Worm (Caenorhabditis elegans) whole organism, L3 larva: Measurements from ENCODE around the gene C13G5.2.
A peak's percentile ranks its signal among the peaks of the same experiment; 100 is the strongest.

ENCODE experiments used
- ZK546.5 ChIP-seq: sonication (generic microtip); optimal IDR thresholded peaks from 2 replicates; lab custom pipeline; 2017; ENCODE audit warnings: missing biosample characterization, missing genetic modification characterization
- ama-1 ChIP-seq: fragments of 150-350 bp; optimal IDR thresholded peaks from 2 replicates; lab custom pipeline; 2018
- ceh-16 ChIP-seq: sonication (generic microtip); optimal IDR thresholded peaks from 2 replicates; lab custom pipeline; 2017; ENCODE audit warnings: missing biosample characterization, missing genetic modification characterization
- ceh-82 ChIP-seq: fragments of 150-350 bp; optimal IDR thresholded peaks from 2 replicates; lab custom pipeline; 2014; ENCODE audit warnings: missing biosample characterization, missing genetic modification characterization
- daf-12 ChIP-seq: fragments of 150-350 bp; optimal IDR thresholded peaks from 2 replicates; lab custom pipeline; 2014; ENCODE audit warnings: missing biosample characterization, missing genetic modification reagents, missing genetic modification characterization
- egl-27 ChIP-seq: sonication (generic microtip); optimal IDR thresholded peaks from 4 replicates; lab custom pipeline; 2017; ENCODE audit warnings: missing biosample characterization, missing genetic modification reagents, missing genetic modification characterization
- egl-5 ChIP-seq: fragments of 150-350 bp; optimal IDR thresholded peaks from 2 replicates; lab custom pipeline; 2017; ENCODE audit warnings: missing biosample characterization, missing genetic modification reagents, missing genetic modification characterization, inconsistent platforms
- elt-1 ChIP-seq: fragments of 150-350 bp; optimal IDR thresholded peaks from 2 replicates; lab custom pipeline; 2014; ENCODE audit warnings: missing biosample characterization, missing genetic modification characterization
- eor-1 ChIP-seq, 2 experiments: fragments of 150-350 bp; optimal IDR thresholded peaks; 2 replicates each; lab custom pipeline; 2014 to 2018; ENCODE audit warnings: missing biosample characterization in 2 of 2, missing genetic modification characterization in 2 of 2
- fkh-2 ChIP-seq: fragments of 150-350 bp; optimal IDR thresholded peaks from 2 replicates; lab custom pipeline; 2014; ENCODE audit warnings: missing biosample characterization, missing genetic modification reagents, missing genetic modification characterization
- jun-1 ChIP-seq: fragments of 150-350 bp; optimal IDR thresholded peaks from 2 replicates; lab custom pipeline; 2014; ENCODE audit warnings: missing biosample characterization, missing genetic modification reagents, missing genetic modification characterization
- lin-15B ChIP-seq: fragments of 150-350 bp; optimal IDR thresholded peaks from 2 replicates; lab custom pipeline; 2014; ENCODE audit warnings: missing biosample characterization, missing genetic modification characterization
- lin-39 ChIP-seq: fragments of 150-350 bp; optimal IDR thresholded peaks from 2 replicates; lab custom pipeline; 2018; ENCODE audit warnings: missing biosample characterization, missing genetic modification reagents, missing genetic modification characterization
- mml-1 ChIP-seq: fragments of 150-350 bp; sonication (generic microtip); optimal IDR thresholded peaks from 3 replicates; lab custom pipeline; 2014; ENCODE audit warnings: missing biosample characterization, missing genetic modification characterization
- nfya-1 ChIP-seq: sonication (generic microtip); optimal IDR thresholded peaks from 2 replicates; lab custom pipeline; 2017; ENCODE audit warnings: missing genetic modification characterization, mild to moderate bottlenecking, missing compliant biosample characterization, antibody characterized with exemption, moderate library complexity; ENCODE audit not compliant: insufficient read depth
- nhr-23 ChIP-seq: fragments of 150-350 bp; optimal IDR thresholded peaks from 2 replicates; lab custom pipeline; 2014; ENCODE audit warnings: missing biosample characterization, missing genetic modification reagents, missing genetic modification characterization
- nhr-25 ChIP-seq: sonication (generic microtip); optimal IDR thresholded peaks from 2 replicates; lab custom pipeline; 2017; ENCODE audit warnings: missing biosample characterization, missing genetic modification characterization
- nhr-28 ChIP-seq: fragments of 150-350 bp; optimal IDR thresholded peaks from 2 replicates; lab custom pipeline; 2014; ENCODE audit warnings: missing biosample characterization, missing genetic modification characterization
- nhr-67 ChIP-seq: fragments of 150-350 bp; optimal IDR thresholded peaks from 2 replicates; lab custom pipeline; 2014; ENCODE audit warnings: missing biosample characterization, missing genetic modification characterization
- nhr-76 ChIP-seq: fragments of 150-350 bp; sonication (generic microtip); optimal IDR thresholded peaks from 5 replicates; lab custom pipeline; 2014; ENCODE audit warnings: missing biosample characterization, missing genetic modification characterization
- pha-4 ChIP-seq: fragments of 150-350 bp; optimal IDR thresholded peaks from 2 replicates; lab custom pipeline; 2014; ENCODE audit warnings: missing biosample characterization, missing genetic modification reagents, missing genetic modification characterization
- sea-2 ChIP-seq: fragments of 150-350 bp; sonication (generic microtip); optimal IDR thresholded peaks from 4 replicates; lab custom pipeline; 2014; ENCODE audit warnings: missing biosample characterization, missing genetic modification reagents, missing genetic modification characterization
- snpc-4 ChIP-seq: fragments of 150-350 bp; optimal IDR thresholded peaks from 2 replicates; lab custom pipeline; 2014; ENCODE audit warnings: missing biosample characterization, missing genetic modification characterization
- unc-39 ChIP-seq: sonication (generic microtip); optimal IDR thresholded peaks from 4 replicates; lab custom pipeline; 2017; ENCODE audit warnings: missing biosample characterization, missing genetic modification characterization
- unc-62 ChIP-seq: fragments of 150-350 bp; sonication (generic microtip); optimal IDR thresholded peaks from 4 replicates; lab custom pipeline; 2014; ENCODE audit warnings: missing biosample characterization, missing genetic modification reagents, missing genetic modification characterization
- zag-1 ChIP-seq: fragments of 150-350 bp; optimal IDR thresholded peaks from 2 replicates; lab custom pipeline; 2014; ENCODE audit warnings: missing biosample characterization, missing genetic modification characterization

Gene C13G5.2

ce11 chrIII:8575359-8576101 is 42.7 kb downstream of the C13G5.2 start:
- peak; percentile 93 for TF ChIP-seq nhr-23 (tag; lab: Kevin White, UChicago)
- no peak for TF ChIP-seq lin-15B (tag; lab: Kevin White, UChicago)
- TF ChIP-seq egl-27 (tag; lab: Kevin White, UChicago), result no peak
- peak; percentile 51 for TF ChIP-seq elt-1 (tag; lab: Kevin White, UChicago)
- peak; percentile 71 for TF ChIP-seq snpc-4 (tag; lab: Kevin White, UChicago)

ce11 chrIII:8574299-8574698 is 44.0 kb downstream of the C13G5.2 start:
- no peak for TF ChIP-seq unc-62
- peak; percentile 19 for TF ChIP-seq nhr-23 (tag; lab: Kevin White, UChicago)
- TF ChIP-seq, all 47 proteins: peak for 1

ce11 chrIII:8573869-8574268 is 44.4 kb downstream of the C13G5.2 start:
- TF ChIP-seq nhr-67 (tag; lab: Kevin White, UChicago) (no peak), elt-1 (tag; lab: Kevin White, UChicago) (peak; percentile 96), nhr-23 (tag; lab: Kevin White, UChicago) (peak; percentile 67)

ce11 chrIII:8573301-8573700 is 45.0 kb downstream of the C13G5.2 start:
- TF ChIP-seq ceh-16 (tag; lab: Kevin White, UChicago) (no peak), nhr-28 (tag; lab: Kevin White, UChicago) (no peak), nhr-76 (tag; lab: Kevin White, UChicago) (no peak), ama-1 (no peak), eor-1 (tag; optimal IDR thresholded peaks at IDR 0.05; lab: Kevin White, UChicago) (no peak), egl-5 (tag; lab: Kevin White, UChicago) (no peak), ceh-82 (tag; lab: Kevin White, UChicago) (no peak), jun-1 (no peak), sea-2 (GFP tag; lab: Kevin White, UChicago) (no peak)
- TF ChIP-seq, all 47 proteins: peak for 0

- no peak for TF ChIP-seq egl-27 (tag; lab: Kevin White, UChicago)
- peak; percentile 35 for TF ChIP-seq nhr-25
Measured at ce11 chrIII:8571845-8572244, 46.4 kb downstream of the C13G5.2 start.

- TF ChIP-seq mml-1, result no peak
- no peak for TF ChIP-seq lin-39 (tag; lab: Kevin White, UChicago)
- TF ChIP-seq pha-4 (tag; lab: Kevin White, UChicago), result no peak
- no peak for TF ChIP-seq ceh-16 (tag; lab: Kevin White, UChicago)
- TF ChIP-seq egl-5 (tag; lab: Kevin White, UChicago), result no peak
- TF ChIP-seq unc-39 (tag; lab: Kevin White, UChicago), result no peak
- no peak for TF ChIP-seq lin-15B (tag; lab: Kevin White, UChicago)
- TF ChIP-seq jun-1, result no peak
- no peak for TF ChIP-seq ZK546.5
- TF ChIP-seq nfya-1, result no peak
- no peak for TF ChIP-seq fkh-2
- no peak for TF ChIP-seq nhr-76 (tag; lab: Kevin White, UChicago)
- no peak for TF ChIP-seq zag-1
- TF ChIP-seq eor-1 (tag; optimal IDR thresholded peaks at IDR 0.05; lab: Kevin White, UChicago), result no peak
- no peak for TF ChIP-seq daf-12
Measured at ce11 chrIII:8570289-8570688, 48.0 kb downstream of the C13G5.2 start.
